Worm (Caenorhabditis elegans) whole organism, L4/young adult: ENCODE measurements around the gene unc-7.
A peak's percentile ranks its signal among the peaks of the same experiment; 100 is the strongest.

Source experiments
- W03F9.2 ChIP-seq: fragments of 150-350 bp; optimal IDR thresholded peaks from 2 replicates; lab custom pipeline; 2014; ENCODE audit warnings: missing biosample characterization, missing genetic modification characterization
- him-1 ChIP-seq: sonication (generic microtip); optimal IDR thresholded peaks from 2 replicates; lab custom pipeline; 2016; ENCODE audit warnings: missing genotype, missing genetic modification reagents, missing genetic modification characterization, missing compliant biosample characterization

DNA sequence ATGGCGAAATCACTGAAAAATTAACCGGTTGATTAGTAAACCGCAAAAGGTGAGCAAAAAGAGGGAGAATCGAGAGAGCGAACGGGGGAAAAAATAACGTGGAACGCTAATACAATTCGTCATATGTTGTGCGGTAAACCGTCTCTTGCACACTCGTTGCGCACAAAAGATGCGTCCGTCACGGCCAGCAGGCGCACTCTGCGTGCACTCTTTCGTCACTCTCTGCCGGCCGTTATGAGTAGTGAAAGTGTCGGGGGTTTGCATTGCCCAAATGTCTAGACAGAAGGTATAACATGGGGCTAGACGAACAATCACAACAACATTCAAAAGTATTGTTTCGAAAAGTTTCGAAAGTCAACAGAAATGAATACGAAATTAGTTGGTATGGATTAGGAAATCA, 33.9 kb upstream of the unc-7 start, which contains the start of gene pkhm-2:
- TF ChIP-seq W03F9.2 (peak; percentile 83), him-1 (tag; lab: Kevin White, UChicago) (peak; percentile 84)
